Worm (Caenorhabditis elegans) whole organism, L3 larva: ENCODE results near the gene F35F10.1.

Experiments used
- ama-1 ChIP-seq: fragments of 150-350 bp; optimal IDR thresholded peaks from 2 replicates; lab custom pipeline; 2018
- daf-12 ChIP-seq: fragments of 150-350 bp; optimal IDR thresholded peaks from 2 replicates; lab custom pipeline; 2014; ENCODE audit warnings: missing biosample characterization, missing genetic modification reagents, missing genetic modification characterization
- lin-15B ChIP-seq: fragments of 150-350 bp; optimal IDR thresholded peaks from 2 replicates; lab custom pipeline; 2014; ENCODE audit warnings: missing biosample characterization, missing genetic modification characterization
- nfya-1 ChIP-seq: sonication (generic microtip); optimal IDR thresholded peaks from 2 replicates; lab custom pipeline; 2017; ENCODE audit warnings: missing genetic modification characterization, mild to moderate bottlenecking, missing compliant biosample characterization, antibody characterized with exemption, moderate library complexity; ENCODE audit not compliant: insufficient read depth
- nhr-25 ChIP-seq: sonication (generic microtip); optimal IDR thresholded peaks from 2 replicates; lab custom pipeline; 2017; ENCODE audit warnings: missing biosample characterization, missing genetic modification characterization
- unc-62 ChIP-seq: fragments of 150-350 bp; sonication (generic microtip); optimal IDR thresholded peaks from 4 replicates; lab custom pipeline; 2014; ENCODE audit warnings: missing biosample characterization, missing genetic modification reagents, missing genetic modification characterization

ce11 chrV:3358267-3358666 is 42.2 kb downstream of the F35F10.1 start, which contains the start of gene C04E12.5:
- TF ChIP-seq daf-12 (tag; lab: Kevin White, UChicago) (no peak), nfya-1 (tag; lab: Kevin White, UChicago) (no peak), unc-62 (GFP tag; lab: Kevin White, UChicago) (no peak), ama-1 (lab: Kevin White, UChicago) (no peak), nhr-25 (tag; lab: Kevin White, UChicago) (no peak), lin-15B (tag; lab: Kevin White, UChicago) (no peak)
